Worm (Caenorhabditis elegans) whole organism, mixed stage, embryonic: ENCODE measurements around the gene F21D9.2.

Source experiments
- M03D4.4 ChIP-seq: sonication (generic microtip); optimal IDR thresholded peaks from 2 replicates; lab custom pipeline; 2017; ENCODE audit warnings: mild to moderate bottlenecking, missing genetic modification characterization, missing compliant biosample characterization
- blmp-1 ChIP-seq: fragments of 150-350 bp; optimal IDR thresholded peaks from 2 replicates; lab custom pipeline; 2014; ENCODE audit warnings: missing biosample characterization, missing genetic modification characterization
- ceh-39 ChIP-seq: fragments of 150-350 bp; optimal IDR thresholded peaks from 2 replicates; lab custom pipeline; 2014; ENCODE audit warnings: missing biosample characterization, missing genetic modification characterization
- ceh-43 ChIP-seq: fragments of 200-800 bp; sonication (Bioruptor generic); optimal IDR thresholded peaks from 2 replicates; lab custom pipeline; 2018; ENCODE audit warnings: mild to moderate bottlenecking, missing genetic modification characterization, moderate library complexity, missing compliant biosample characterization
- ces-1 ChIP-seq: fragments of 150-350 bp; optimal IDR thresholded peaks from 2 replicates; lab custom pipeline; 2014; ENCODE audit warnings: missing biosample characterization, missing genetic modification reagents, missing genetic modification characterization
- cnd-1 ChIP-seq: fragments of 200-800 bp; sonication (Bioruptor generic); optimal IDR thresholded peaks from 2 replicates; lab custom pipeline; 2018; ENCODE audit warnings: mild to moderate bottlenecking, missing genetic modification characterization, missing compliant biosample characterization
- drap-1 ChIP-seq: fragments of 200-800 bp; sonication (Bioruptor generic); optimal IDR thresholded peaks from 3 replicates; lab custom pipeline; 2018; ENCODE audit warnings: mild to moderate bottlenecking, missing genetic modification characterization, missing compliant biosample characterization
- elt-1 ChIP-seq: sonication (generic microtip); optimal IDR thresholded peaks from 2 replicates; lab custom pipeline; 2017; ENCODE audit warnings: missing genetic modification characterization, mild to moderate bottlenecking, missing compliant biosample characterization, antibody characterized with exemption, moderate library complexity, borderline replicate concordance; ENCODE audit not compliant: insufficient read depth
- elt-3 ChIP-seq: fragments of 150-350 bp; optimal IDR thresholded peaks from 2 replicates; lab custom pipeline; 2014; ENCODE audit warnings: missing biosample characterization, missing genetic modification characterization
- flh-1 ChIP-seq: fragments of 200-800 bp; sonication (Bioruptor generic); optimal IDR thresholded peaks from 2 replicates; lab custom pipeline; 2018; ENCODE audit warnings: mild to moderate bottlenecking, missing genetic modification characterization, moderate library complexity, missing compliant biosample characterization
- ham-2 ChIP-seq: fragments of 200-800 bp; sonication (Bioruptor generic); optimal IDR thresholded peaks from 2 replicates; lab custom pipeline; 2018; ENCODE audit warnings: mild to moderate bottlenecking, missing genetic modification characterization, missing compliant biosample characterization
- hlh-1 ChIP-seq: fragments of 150-350 bp; optimal IDR thresholded peaks from 2 replicates; lab custom pipeline; 2014; ENCODE audit warnings: missing biosample characterization, missing genetic modification reagents, missing genetic modification characterization
- lin-13 ChIP-seq: fragments of 150-350 bp; optimal IDR thresholded peaks from 2 replicates; lab custom pipeline; 2014; ENCODE audit warnings: missing biosample characterization, missing genetic modification characterization
- mab-5 ChIP-seq: fragments of 150-350 bp; optimal IDR thresholded peaks from 2 replicates; lab custom pipeline; 2014; ENCODE audit warnings: missing biosample characterization, missing genetic modification characterization
- mep-1 ChIP-seq: fragments of 150-350 bp; optimal IDR thresholded peaks from 2 replicates; lab custom pipeline; 2017; ENCODE audit warnings: missing biosample characterization, missing genetic modification reagents, missing genetic modification characterization, inconsistent platforms
- mls-2 ChIP-seq: sonication (generic microtip); optimal IDR thresholded peaks from 2 replicates; lab custom pipeline; 2016; ENCODE audit warnings: mild to moderate bottlenecking, missing genetic modification characterization, moderate library complexity, missing compliant biosample characterization
- nhr-12 ChIP-seq: fragments of 150-350 bp; optimal IDR thresholded peaks from 2 replicates; lab custom pipeline; 2014; ENCODE audit warnings: missing biosample characterization, missing genetic modification characterization
- nhr-2 ChIP-seq: fragments of 150-350 bp; optimal IDR thresholded peaks from 2 replicates; lab custom pipeline; 2014; ENCODE audit warnings: missing biosample characterization, missing genetic modification characterization
- nhr-237 ChIP-seq: fragments of 150-350 bp; optimal IDR thresholded peaks from 2 replicates; lab custom pipeline; 2014; ENCODE audit warnings: missing biosample characterization, missing genetic modification characterization
- nhr-28 ChIP-seq: fragments of 150-350 bp; optimal IDR thresholded peaks from 2 replicates; lab custom pipeline; 2014; ENCODE audit warnings: missing biosample characterization, missing genetic modification characterization
- nhr-76 ChIP-seq: sonication (generic microtip); optimal IDR thresholded peaks from 2 replicates; lab custom pipeline; 2017; ENCODE audit warnings: missing biosample characterization, missing genetic modification characterization
- snpc-4 ChIP-seq: fragments of 150-350 bp; optimal IDR thresholded peaks from 2 replicates; lab custom pipeline; 2014; ENCODE audit warnings: missing biosample characterization, missing genetic modification characterization
- sptf-1 ChIP-seq: sonication (generic microtip); optimal IDR thresholded peaks from 2 replicates; lab custom pipeline; 2017; ENCODE audit warnings: mild to moderate bottlenecking, missing genetic modification characterization, moderate library complexity, missing compliant biosample characterization
- tbx-8 ChIP-seq: fragments of 200-800 bp; sonication (Bioruptor generic); optimal IDR thresholded peaks from 2 replicates; lab custom pipeline; 2018; ENCODE audit warnings: mild to moderate bottlenecking, missing genetic modification characterization, moderate library complexity, missing compliant biosample characterization
- unc-120 ChIP-seq: sonication (generic microtip); optimal IDR thresholded peaks from 2 replicates; lab custom pipeline; 2017; ENCODE audit warnings: missing genetic modification characterization, missing compliant biosample characterization; ENCODE audit not compliant: poor library complexity, severe bottlenecking
- unc-39 ChIP-seq: fragments of 150-350 bp; optimal IDR thresholded peaks from 2 replicates; lab custom pipeline; 2014; ENCODE audit warnings: missing biosample characterization, missing genetic modification characterization
- ztf-11 ChIP-seq: fragments of 150-350 bp; optimal IDR thresholded peaks from 2 replicates; lab custom pipeline; 2014; ENCODE audit warnings: missing biosample characterization, missing genetic modification characterization

F21D9.2 gene

DNA sequence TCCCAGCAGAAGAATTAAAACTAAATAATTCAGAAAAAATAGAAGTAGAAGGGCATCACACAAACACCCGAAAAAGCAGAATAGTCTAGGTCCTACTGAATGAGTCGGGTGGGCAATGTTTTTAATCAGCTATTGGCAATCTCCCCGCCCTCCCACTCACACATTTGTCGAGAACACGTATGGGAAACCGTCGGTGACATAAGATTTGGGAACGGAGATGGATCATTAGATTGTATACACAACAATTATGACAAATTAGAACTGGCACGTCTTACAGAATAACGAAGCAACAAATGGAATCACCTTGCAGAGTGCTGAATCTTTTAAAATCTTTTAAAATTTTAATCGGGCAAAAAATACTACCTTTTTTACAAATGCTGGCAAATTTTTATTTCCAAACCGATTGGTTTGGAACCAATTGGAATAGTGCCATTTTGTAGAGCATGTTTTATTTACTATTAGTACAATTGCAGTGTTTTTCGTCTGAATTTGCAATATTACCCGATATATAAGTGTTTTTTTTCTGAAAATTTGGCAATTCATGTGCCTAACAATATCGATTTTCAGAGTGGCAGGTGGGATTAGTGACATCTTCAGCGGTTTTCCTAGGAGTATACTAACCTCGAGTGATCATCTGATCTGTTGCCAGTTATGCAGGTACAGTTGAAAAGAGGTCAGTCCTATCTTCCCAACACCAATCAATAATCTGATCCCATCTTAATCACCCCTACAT lies 26.0 kb upstream of the F21D9.2 start, which contains the start of the genes F55C9.3 and fbxb-57:
TSS of gene F55C9.3 (minus strand) at position 101 of the 733 bp plus-strand sequence.
TSS of gene fbxb-57 (plus strand) at position 683 of the 733 bp plus-strand sequence.
- TF ChIP-seq elt-1 (tag; lab: Kevin White, UChicago), result peak; percentile 69
- TF ChIP-seq flh-1, result no peak

DNA sequence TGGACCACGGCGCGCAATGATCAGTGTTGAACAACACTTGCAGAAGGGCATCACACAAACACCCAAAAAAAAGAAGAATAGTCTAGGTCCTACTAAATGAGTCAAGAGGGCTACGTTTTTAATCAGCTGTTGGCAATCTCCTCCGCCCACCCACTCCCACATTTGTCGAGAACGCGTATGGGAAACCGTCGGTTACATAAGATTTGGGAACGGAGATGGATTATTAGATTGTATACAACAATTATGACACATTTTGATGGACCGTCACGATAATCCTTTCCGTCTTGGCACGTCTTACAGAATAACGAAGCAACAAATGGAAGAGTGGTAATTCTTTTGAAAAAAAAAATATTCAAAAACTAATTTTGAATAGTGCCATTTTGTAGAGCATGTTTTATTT lies 23.7 kb upstream of the F21D9.2 start:
- no peak for TF ChIP-seq M03D4.4 (tag; lab: Kevin White, UChicago)
- peak; percentile 91 for TF ChIP-seq elt-1 (tag; lab: Kevin White, UChicago)
- TF ChIP-seq cnd-1 (tag; lab: Kevin White, UChicago), result no peak
- no peak for TF ChIP-seq ceh-39 (tag; lab: Kevin White, UChicago)
- TF ChIP-seq nhr-2, result peak; percentile 1
- TF ChIP-seq drap-1 (GFP tag; lab: Kevin White, UChicago), result no peak
- TF ChIP-seq nhr-28 (tag; lab: Kevin White, UChicago), result no peak

DNA sequence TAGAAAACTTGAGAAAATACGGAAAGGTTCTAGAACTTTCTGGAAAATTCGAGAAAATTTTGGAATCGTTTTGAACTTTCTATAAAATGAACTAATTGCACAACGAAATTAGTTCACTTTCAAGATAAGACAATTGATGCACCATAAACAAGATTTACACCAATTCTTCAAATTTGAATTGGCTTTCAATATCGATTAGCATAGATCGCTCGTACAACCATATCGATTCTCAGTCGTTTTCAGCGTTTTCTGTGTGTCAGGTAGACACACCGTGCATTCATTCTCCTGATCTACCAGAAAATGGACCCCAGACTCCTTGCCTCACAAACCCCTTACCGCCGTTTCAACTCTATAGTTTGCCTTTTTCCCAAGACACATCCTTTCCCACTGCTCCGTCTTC lies 20.1 kb upstream of the F21D9.2 start, which contains the start of gene fbxb-117:
TSS of gene fbxb-117 (plus strand) at position 301 of the 400 bp plus-strand sequence.
- TF ChIP-seq tbx-8, result no peak

DNA sequence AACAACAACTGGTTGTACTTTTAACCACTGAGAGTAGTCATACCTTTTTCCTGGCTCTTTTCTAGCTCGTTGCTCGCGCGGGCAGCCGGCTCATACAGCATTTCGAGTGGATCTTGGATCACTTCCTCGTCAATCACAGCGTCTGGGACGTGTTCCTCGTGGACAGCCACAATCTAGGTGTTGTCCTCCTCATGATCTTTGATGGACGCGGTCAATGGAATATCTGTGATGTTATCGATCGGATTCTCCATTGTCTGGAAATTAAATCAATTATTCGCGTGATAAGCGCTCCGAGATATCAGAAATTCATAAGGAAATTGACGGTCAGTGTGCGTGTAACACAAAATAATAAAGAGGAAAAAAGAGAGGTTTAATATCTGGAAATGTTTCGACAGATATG lies 17.6 kb upstream of the F21D9.2 start, which contains the start of gene F21D9.8:
TSS of gene F21D9.8 (minus strand) at position 101 of the 400 bp plus-strand sequence.
- no peak for TF ChIP-seq cnd-1 (tag; lab: Kevin White, UChicago)
- no peak for TF ChIP-seq nhr-76
- no peak for TF ChIP-seq drap-1 (GFP tag; lab: Kevin White, UChicago)
- no peak for TF ChIP-seq blmp-1
- TF ChIP-seq unc-120 (tag; lab: Kevin White, UChicago), result no peak
- TF ChIP-seq nhr-12 (tag; lab: Kevin White, UChicago), result no peak
- TF ChIP-seq ham-2, result no peak
- TF ChIP-seq nhr-237 (tag; lab: Kevin White, UChicago), result no peak
- TF ChIP-seq ces-1 (GFP tag; lab: Kevin White, UChicago), result no peak
- no peak for TF ChIP-seq mls-2 (tag; lab: Kevin White, UChicago)
- no peak for TF ChIP-seq mab-5 (tag; lab: Kevin White, UChicago)
- no peak for TF ChIP-seq ztf-11 (tag; lab: Kevin White, UChicago)
- TF ChIP-seq, all 35 proteins: peak for 0

DNA sequence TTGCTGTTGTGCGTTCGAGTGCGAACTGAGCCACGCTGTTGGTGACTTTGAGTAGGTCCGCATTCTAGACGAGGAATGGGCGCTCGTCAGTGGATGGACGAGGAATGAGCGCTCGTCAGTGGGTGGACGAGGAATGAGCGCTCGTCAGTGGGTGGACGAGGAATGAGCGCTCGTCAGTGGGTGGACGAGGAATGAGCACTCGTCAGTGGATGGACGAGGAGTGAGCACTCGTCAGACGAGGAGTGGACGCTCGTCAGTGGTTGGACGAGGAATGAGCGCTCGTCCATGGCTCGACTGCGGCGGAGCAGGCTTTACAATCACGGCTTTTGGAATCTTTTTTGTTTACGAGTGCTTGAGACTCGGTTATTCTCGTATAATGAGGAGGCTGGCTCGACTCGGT lies 16.2 kb upstream of the F21D9.2 start:
- TF ChIP-seq unc-120 (tag; lab: Kevin White, UChicago) (no peak), mab-5 (tag; lab: Kevin White, UChicago) (no peak), unc-39 (tag; lab: Kevin White, UChicago) (no peak), drap-1 (GFP tag; lab: Kevin White, UChicago) (no peak), snpc-4 (tag; lab: Kevin White, UChicago) (no peak), hlh-1 (no peak), elt-3 (tag; lab: Kevin White, UChicago) (no peak), mls-2 (tag; lab: Kevin White, UChicago) (no peak), sptf-1 (no peak), ces-1 (GFP tag; lab: Kevin White, UChicago) (no peak), ztf-11 (tag; lab: Kevin White, UChicago) (no peak), tbx-8 (no peak), ceh-43 (GFP tag; lab: Kevin White, UChicago) (no peak), blmp-1 (no peak), mep-1 (tag; lab: Kevin White, UChicago) (no peak)
- TF ChIP-seq, all 35 proteins: peak for 0

DNA sequence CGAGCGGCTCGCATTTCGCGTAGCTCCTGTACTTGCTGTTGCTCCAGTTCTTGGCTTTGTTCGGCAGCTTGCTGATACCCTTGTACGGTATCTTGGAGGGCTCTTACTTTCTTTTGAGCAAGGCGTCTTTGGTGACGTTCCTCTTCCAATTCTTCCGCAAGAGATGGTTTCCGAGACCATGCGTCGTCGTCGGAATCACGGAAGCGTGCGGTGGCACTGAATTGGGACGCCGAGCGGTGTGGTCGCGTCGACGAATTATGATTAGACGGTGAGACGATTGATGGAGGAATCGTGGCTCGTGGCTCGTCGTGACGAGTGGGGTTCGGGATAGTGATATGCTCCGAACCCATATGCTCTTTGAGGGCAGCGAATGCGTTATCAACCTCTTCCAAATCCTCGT lies 14.1 kb upstream of the F21D9.2 start:
- TF ChIP-seq sptf-1 (no peak), mab-5 (tag; lab: Kevin White, UChicago) (no peak), flh-1 (no peak), blmp-1 (no peak), lin-13 (tag; lab: Kevin White, UChicago) (no peak)
